Fruit fly (Drosophila melanogaster): ENCODE results near the gene Top3alpha.

DNA sequence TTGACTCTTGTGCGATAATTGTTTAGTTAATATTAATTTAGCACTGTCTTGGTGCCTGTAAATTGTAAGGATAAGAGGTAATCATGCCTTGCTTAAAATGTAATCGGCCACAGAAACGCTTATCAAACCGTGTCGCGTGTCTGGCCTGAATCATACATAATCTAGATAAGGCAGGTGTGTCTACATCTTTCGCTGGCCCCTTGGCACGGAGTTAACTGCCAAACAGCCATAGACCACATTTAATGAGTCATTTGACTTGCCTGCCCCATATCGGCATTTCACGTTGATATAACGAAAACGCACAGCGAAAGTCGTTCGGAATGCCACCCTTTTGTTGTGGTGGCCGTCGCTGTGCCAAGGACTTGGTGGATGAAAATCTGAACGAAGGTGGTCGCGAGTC is 37.3 kb downstream of the Top3alpha start, which contains the start of gene CG31697:
- TF ChIP-seq usp (GFP tag; optimal IDR thresholded peaks at IDR 0.05) (no peak), Dfd (GFP tag; optimal IDR thresholded peaks at IDR 0.05) (no peak), woc (GFP tag; optimal IDR thresholded peaks at IDR 0.05) (no peak)
